Worm (Caenorhabditis elegans) whole organism, midembryonic: ENCODE results near the gene str-231.
"Not testable (repeated sequence)": the region's sequence is repeated elsewhere in the genome, so short reads cannot be mapped to it uniquely, and the experiment has no call there.

Experiments used
- T22C8.4 ChIP-seq: fragments of 200-800 bp; sonication (Bioruptor generic); IDR thresholded peaks from 2 replicates; pipeline ENCODE4 v1.3.6; 2022; ENCODE audit warnings: missing genetic modification characterization, missing compliant biosample characterization
- cog-1 ChIP-seq: sonication (generic microtip); optimal IDR thresholded peaks from 2 replicates; lab custom pipeline; 2016; ENCODE audit warnings: missing genetic modification characterization, missing compliant biosample characterization
- flt-1 ChIP-seq: fragments of 200-800 bp; sonication (Bioruptor generic); IDR thresholded peaks from 2 replicates; pipeline ENCODE4 v1.3.6; 2022; ENCODE audit warnings: missing genetic modification characterization, missing compliant biosample characterization
- klf-2 ChIP-seq: fragments of 200-800 bp; sonication (Bioruptor generic); conservative IDR thresholded peaks from 2 replicates; pipeline ENCODE4 v1.3.6; 2022; ENCODE audit warnings: missing genetic modification reagents, missing genetic modification characterization, missing compliant biosample characterization
- med-1 ChIP-seq: sonication (generic microtip); optimal IDR thresholded peaks from 2 replicates; lab custom pipeline; 2017; ENCODE audit warnings: missing genetic modification characterization, mild to moderate bottlenecking, missing compliant biosample characterization, antibody characterized with exemption, missing genetic modification reagents; ENCODE audit not compliant: insufficient read depth
- ref-1 ChIP-seq: fragments of 200-800 bp; sonication (Bioruptor generic); conservative IDR thresholded peaks from 2 replicates; pipeline ENCODE4 v1.3.6; 2022; ENCODE audit warnings: missing genetic modification reagents, missing genetic modification characterization, missing compliant biosample characterization
- tab-1 ChIP-seq: fragments of 200-800 bp; sonication (Bioruptor generic); IDR thresholded peaks from 2 replicates; pipeline ENCODE4 v1.3.6; 2022; ENCODE audit warnings: missing genetic modification characterization, missing compliant biosample characterization
- ztf-23 ChIP-seq: fragments of 200-800 bp; sonication (Bioruptor generic); IDR thresholded peaks from 2 replicates; pipeline ENCODE4 v1.3.6; 2022; ENCODE audit warnings: missing genetic modification reagents, missing genetic modification characterization, missing compliant biosample characterization
- ztf-29 ChIP-seq: fragments of 200-800 bp; sonication (Bioruptor generic); IDR thresholded peaks from 2 replicates; pipeline ENCODE4 v1.3.6; 2022; ENCODE audit warnings: missing genetic modification reagents, missing genetic modification characterization, missing compliant biosample characterization

Gene str-231

ce11 chrV:16002288-16002687 lies 5.1 kb downstream of the str-231 start, which contains the start of gene nhr-63:
Gene nhr-63, plus strand, starts transcription at chrV:16002588.
- TF ChIP-seq ref-1 (GFP tag; lab: Robert Waterston, UW) (no peak), klf-2 (GFP tag; lab: Robert Waterston, UW) (no peak), flt-1 (GFP tag; lab: Robert Waterston, UW) (no peak), tab-1 (GFP tag; lab: Robert Waterston, UW) (no peak), T22C8.4 (GFP tag; lab: Robert Waterston, UW) (no peak), ztf-29 (no peak), ztf-23 (no peak), med-1 (GFP tag; lab: Kevin White, UChicago) (no peak), cog-1 (no peak)

DNA sequence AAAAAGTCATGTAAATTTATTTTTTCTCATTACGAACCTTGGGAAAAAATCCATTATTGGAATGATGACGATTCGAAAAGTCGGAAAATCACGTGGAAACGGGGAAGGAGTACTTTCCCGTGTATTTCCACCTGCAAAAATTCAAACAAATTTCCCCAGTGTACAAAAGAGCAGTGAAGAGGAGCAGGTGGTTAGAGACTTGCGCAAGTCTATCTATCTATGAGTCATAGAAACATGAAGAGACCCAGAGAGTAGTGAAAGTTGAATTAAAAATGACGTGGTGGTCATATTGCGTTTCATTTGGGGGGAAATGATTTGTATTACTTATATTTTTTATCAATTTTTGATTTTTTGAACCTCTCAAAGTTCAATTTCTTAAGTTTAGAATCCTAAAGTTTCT lies 7.0 kb downstream of the str-231 start, which contains the start of gene nhr-50:
Gene nhr-50 (minus strand): TSS at position 199 of the 400 bp plus-strand sequence.
- no peak for TF ChIP-seq tab-1 (GFP tag; lab: Robert Waterston, UW)
- TF ChIP-seq ztf-23 = no peak
- TF ChIP-seq ztf-29 = no peak
- TF ChIP-seq ref-1 (GFP tag; lab: Robert Waterston, UW) = no peak
- TF ChIP-seq T22C8.4 (GFP tag; lab: Robert Waterston, UW) = no peak
- no peak for TF ChIP-seq flt-1 (GFP tag; lab: Robert Waterston, UW)
- TF ChIP-seq cog-1 = no peak
- TF ChIP-seq med-1 (GFP tag; lab: Kevin White, UChicago) = no peak
- no peak for TF ChIP-seq klf-2 (GFP tag; lab: Robert Waterston, UW)

DNA sequence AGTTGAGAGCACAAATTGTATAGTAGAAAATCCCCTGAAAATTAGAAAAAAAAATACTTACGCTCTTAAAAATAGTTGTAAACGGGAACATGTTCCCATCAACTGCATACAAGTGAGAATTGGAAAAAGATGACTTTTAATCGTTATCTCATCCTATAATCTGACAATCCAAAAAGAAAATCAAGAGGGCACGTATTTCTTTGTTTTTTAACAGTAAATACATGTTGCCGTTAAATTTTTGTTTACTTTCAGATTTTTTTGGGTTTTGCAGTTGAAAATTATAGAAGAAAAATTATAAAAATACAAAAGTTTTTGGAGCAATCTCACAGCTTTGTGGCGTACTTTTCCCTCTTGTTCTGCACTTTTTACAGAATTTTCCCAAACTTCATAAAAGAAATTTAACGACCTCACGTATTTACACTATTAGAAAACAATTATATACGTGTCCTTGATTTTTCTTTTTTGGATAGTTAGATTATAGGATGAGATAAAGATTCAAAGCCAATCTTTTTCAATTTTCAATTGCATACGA lies 10.7 kb downstream of the str-231 start, which contains the start of the genes C06C6.9 and C06C6.8:
Gene C06C6.9 (minus strand): TSS at position 101 of the 532 bp plus-strand sequence.
Gene C06C6.8 (plus strand): TSS at position 482 of the 532 bp plus-strand sequence.
- no peak for TF ChIP-seq tab-1 (GFP tag; lab: Robert Waterston, UW)
- no peak for TF ChIP-seq med-1 (GFP tag; lab: Kevin White, UChicago)
- TF ChIP-seq flt-1 (GFP tag; lab: Robert Waterston, UW) = no peak
- no peak for TF ChIP-seq klf-2 (GFP tag; lab: Robert Waterston, UW)
- TF ChIP-seq T22C8.4 (GFP tag; lab: Robert Waterston, UW) = no peak
- no peak for TF ChIP-seq cog-1
- no peak for TF ChIP-seq ref-1 (GFP tag; lab: Robert Waterston, UW)
- TF ChIP-seq ztf-23 = no peak
- TF ChIP-seq ztf-29 = no peak

- not testable (repeated sequence) for TF ChIP-seq flt-1 (GFP tag; lab: Robert Waterston, UW); tab-1 (GFP tag; lab: Robert Waterston, UW); cog-1
Measured at ce11 chrV:15991850-15992249, 15.6 kb downstream of the str-231 start, which contains the start of gene C06C6.7. Gene C06C6.7, plus strand, starts transcription at chrV:15992150.

ce11 chrV:15988074-15988473 lies 19.3 kb downstream of the str-231 start, which contains the start of gene F36G9.15:
Gene F36G9.15, minus strand, starts transcription at chrV:15988174.
- TF ChIP-seq klf-2 (GFP tag; lab: Robert Waterston, UW) = no peak
- no peak for TF ChIP-seq T22C8.4 (GFP tag; lab: Robert Waterston, UW)
- TF ChIP-seq ztf-29 = no peak
- TF ChIP-seq cog-1 = no peak
- TF ChIP-seq ztf-23 = no peak
- TF ChIP-seq flt-1 (GFP tag; lab: Robert Waterston, UW) = no peak
- no peak for TF ChIP-seq ref-1 (GFP tag; lab: Robert Waterston, UW)

ce11 chrV:15982733-15983344 lies 24.6 kb downstream of the str-231 start, which contains the start of the genes fbxa-99 and F36G9.13:
Gene fbxa-99, minus strand, starts transcription at chrV:15982854.
Gene F36G9.13, plus strand, starts transcription at chrV:15983294.
- TF ChIP-seq med-1 (GFP tag; lab: Kevin White, UChicago) (no peak), ztf-23 (no peak), ztf-29 (no peak)

DNA sequence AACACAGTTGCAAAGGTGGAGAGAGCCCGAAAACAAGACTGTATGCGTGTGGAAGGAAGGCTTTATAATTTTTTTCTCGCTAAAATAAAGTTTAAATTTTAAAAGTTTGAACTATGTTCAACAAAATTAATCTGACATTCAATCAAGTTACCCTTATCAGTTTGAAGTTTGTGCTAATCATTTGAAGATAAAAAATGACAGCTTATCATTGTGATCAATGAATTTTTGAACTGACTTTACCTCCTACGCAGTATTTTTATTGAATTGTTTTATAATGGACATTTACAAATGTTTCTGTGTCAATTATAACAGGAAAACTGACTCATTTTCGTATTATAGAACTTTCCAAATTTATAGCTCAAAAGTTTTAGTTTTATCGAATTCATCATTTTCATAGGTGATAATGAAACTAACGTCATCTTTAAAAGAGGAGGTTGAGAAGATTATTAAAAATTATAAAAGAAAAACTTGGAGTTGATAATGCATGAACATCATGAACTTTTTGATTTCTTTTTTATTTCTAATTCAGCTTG lies 29.1 kb downstream of the str-231 start, which contains the start of gene oac-20:
Gene oac-20 (plus strand): TSS at position 483 of the 533 bp plus-strand sequence.
- TF ChIP-seq T22C8.4 (GFP tag; lab: Robert Waterston, UW) (no peak), med-1 (GFP tag; lab: Kevin White, UChicago) (no peak), ztf-23 (no peak), tab-1 (GFP tag; lab: Robert Waterston, UW) (no peak), ref-1 (GFP tag; lab: Robert Waterston, UW) (no peak), klf-2 (GFP tag; lab: Robert Waterston, UW) (no peak), ztf-29 (no peak), cog-1 (no peak), flt-1 (GFP tag; lab: Robert Waterston, UW) (no peak)

ce11 chrV:15975845-15976244 lies 31.6 kb downstream of the str-231 start, which contains the start of gene clec-232:
Gene clec-232, plus strand, starts transcription at chrV:15976145.
- TF ChIP-seq flt-1 (GFP tag; lab: Robert Waterston, UW) = no peak
- TF ChIP-seq ztf-23 = no peak
- no peak for TF ChIP-seq klf-2 (GFP tag; lab: Robert Waterston, UW)
- no peak for TF ChIP-seq ref-1 (GFP tag; lab: Robert Waterston, UW)
- TF ChIP-seq tab-1 (GFP tag; lab: Robert Waterston, UW) = no peak
- no peak for TF ChIP-seq cog-1
- no peak for TF ChIP-seq ztf-29

DNA sequence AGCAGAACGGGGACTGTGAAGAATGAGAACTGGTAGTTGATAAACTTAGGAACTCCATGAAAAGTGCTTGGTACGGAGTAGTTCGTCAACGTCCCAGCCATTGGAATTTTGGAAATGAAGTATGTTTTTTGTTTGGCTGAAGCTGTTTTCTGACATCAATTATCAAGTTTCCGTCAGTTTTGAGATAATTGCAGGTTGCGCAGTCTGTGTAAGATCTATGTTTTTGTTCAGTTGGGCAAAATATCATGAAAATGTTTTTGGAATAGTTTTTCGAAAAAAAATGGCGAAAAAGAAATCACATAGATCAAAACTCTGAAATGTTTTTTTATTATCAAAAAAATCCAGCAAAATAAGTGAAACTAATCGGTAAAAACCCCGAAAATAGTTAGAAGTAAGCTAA lies 32.6 kb downstream of the str-231 start, which contains the start of gene sru-22:
Gene sru-22 (minus strand): TSS at position 101 of the 400 bp plus-strand sequence.
- TF ChIP-seq med-1 (GFP tag; lab: Kevin White, UChicago) = no peak
- TF ChIP-seq ref-1 (GFP tag; lab: Robert Waterston, UW) = no peak
- TF ChIP-seq tab-1 (GFP tag; lab: Robert Waterston, UW) = no peak
- no peak for TF ChIP-seq ztf-23
- no peak for TF ChIP-seq flt-1 (GFP tag; lab: Robert Waterston, UW)
- no peak for TF ChIP-seq T22C8.4 (GFP tag; lab: Robert Waterston, UW)
- no peak for TF ChIP-seq klf-2 (GFP tag; lab: Robert Waterston, UW)
- no peak for TF ChIP-seq cog-1
- no peak for TF ChIP-seq ztf-29
